Worm (Caenorhabditis elegans) whole organism, young adult: Measurements from ENCODE around the gene W09C2.7.

Source experiments
- B0035.1 ChIP-seq: sonication (generic microtip); optimal IDR thresholded peaks from 2 replicates; lab custom pipeline; 2016; ENCODE audit warnings: missing genetic modification characterization, mild to moderate bottlenecking, missing compliant biosample characterization, missing genotype, missing genetic modification reagents
- F10E7.11 ChIP-seq: sonication (generic microtip); optimal IDR thresholded peaks from 2 replicates; lab custom pipeline; 2017; ENCODE audit warnings: mild to moderate bottlenecking, missing genetic modification characterization, moderate library complexity, missing compliant biosample characterization
- F23B12.7 ChIP-seq: sonication (generic microtip); optimal IDR thresholded peaks from 2 replicates; lab custom pipeline; 2017; ENCODE audit warnings: missing genetic modification characterization, mild to moderate bottlenecking, missing compliant biosample characterization, antibody characterized with exemption, moderate library complexity; ENCODE audit not compliant: insufficient read depth
- F33H1.4 ChIP-seq: fragments of 200-800 bp; sonication (Bioruptor generic); IDR thresholded peaks from 2 replicates; pipeline ENCODE4 v1.3.6; 2022; ENCODE audit warnings: missing genetic modification reagents, missing genetic modification characterization, missing compliant biosample characterization
- F37B4.10 ChIP-seq: fragments of 200-800 bp; sonication (Bioruptor generic); IDR thresholded peaks from 2 replicates; pipeline ENCODE4 v1.3.6; 2022; ENCODE audit warnings: missing genetic modification characterization, missing compliant biosample characterization
- F55B11.4 ChIP-seq: sonication (generic microtip); optimal IDR thresholded peaks from 2 replicates; lab custom pipeline; 2016; ENCODE audit warnings: missing compliant biosample characterization, missing genetic modification characterization, borderline replicate concordance; ENCODE audit not compliant: insufficient read depth
- Y95B8A.8 ChIP-seq: fragments of 200-800 bp; sonication (Bioruptor generic); IDR thresholded peaks from 2 replicates; pipeline ENCODE4 v1.3.6; 2022; ENCODE audit warnings: missing genetic modification reagents, missing genetic modification characterization, missing compliant biosample characterization
- athp-1 ChIP-seq: sonication (generic microtip); optimal IDR thresholded peaks from 2 replicates; lab custom pipeline; 2017; ENCODE audit warnings: mild to moderate bottlenecking, missing genetic modification characterization, missing compliant biosample characterization
- bed-1 ChIP-seq: fragments of 200-800 bp; sonication (Bioruptor generic); IDR thresholded peaks from 2 replicates; pipeline ENCODE4 v1.3.6; 2022; ENCODE audit warnings: missing genetic modification reagents, missing genetic modification characterization, missing compliant biosample characterization
- bed-2 ChIP-seq: fragments of 200-800 bp; sonication (Bioruptor generic); IDR thresholded peaks from 2 replicates; pipeline ENCODE4 v1.3.6; 2022; ENCODE audit warnings: missing genetic modification reagents, missing genetic modification characterization, missing compliant biosample characterization
- cebp-2 ChIP-seq: fragments of 200-800 bp; sonication (Bioruptor generic); IDR thresholded peaks from 2 replicates; pipeline ENCODE4 v1.3.6; 2022; ENCODE audit warnings: missing genetic modification characterization, missing compliant biosample characterization
- ceh-100 ChIP-seq: fragments of 200-800 bp; sonication (Bioruptor generic); IDR thresholded peaks from 2 replicates; pipeline ENCODE4 v1.3.6; 2022; ENCODE audit warnings: missing genetic modification reagents, missing genetic modification characterization, missing compliant biosample characterization
- die-1 ChIP-seq: sonication (generic microtip); optimal IDR thresholded peaks from 2 replicates; lab custom pipeline; 2016; ENCODE audit warnings: missing genotype, mild to moderate bottlenecking, missing genetic modification characterization, missing compliant biosample characterization
- dox-1 ChIP-seq: fragments of 200-800 bp; sonication (Bioruptor generic); IDR thresholded peaks from 2 replicates; pipeline ENCODE4 v1.3.6; 2022; ENCODE audit warnings: missing genetic modification reagents, missing genetic modification characterization, missing compliant biosample characterization
- dpl-1 ChIP-seq: fragments of 150-350 bp; optimal IDR thresholded peaks from 2 replicates; lab custom pipeline; 2014; ENCODE audit warnings: missing biosample characterization, missing genetic modification reagents, missing genetic modification characterization
- efl-1 ChIP-seq: fragments of 150-350 bp; optimal IDR thresholded peaks from 2 replicates; lab custom pipeline; 2014; ENCODE audit warnings: missing biosample characterization, missing genetic modification reagents, missing genetic modification characterization
- ekl-4 ChIP-seq: fragments of 200-800 bp; sonication (Bioruptor generic); IDR thresholded peaks from 2 replicates; pipeline ENCODE4 v1.3.6; 2022; ENCODE audit warnings: missing genetic modification reagents, missing genetic modification characterization, missing compliant biosample characterization
- ets-4 ChIP-seq: fragments of 200-800 bp; sonication (Bioruptor generic); optimal IDR thresholded peaks from 2 replicates; lab custom pipeline; 2018; ENCODE audit warnings: mild to moderate bottlenecking, missing genetic modification characterization, missing compliant biosample characterization
- fkh-3 ChIP-seq: sonication (generic microtip); optimal IDR thresholded peaks from 2 replicates; lab custom pipeline; 2016; ENCODE audit warnings: mild to moderate bottlenecking, missing genetic modification characterization, missing compliant biosample characterization
- gei-17 ChIP-seq: fragments of 200-800 bp; sonication (Bioruptor generic); optimal IDR thresholded peaks from 2 replicates; lab custom pipeline; 2018; ENCODE audit warnings: mild to moderate bottlenecking, missing genetic modification characterization, missing compliant biosample characterization
- lag-1 ChIP-seq: fragments of 200-800 bp; sonication (Bioruptor generic); IDR thresholded peaks from 2 replicates; pipeline ENCODE4 v1.3.6; 2022; ENCODE audit warnings: missing genetic modification reagents, missing genetic modification characterization, missing compliant biosample characterization
- let-607 ChIP-seq, 2 experiments: fragments of 200-800 bp in 1 of 2; sonication (Bioruptor generic) in 1 of 2; sonication (generic microtip) in 1 of 2; optimal IDR thresholded peaks; 2 replicates each; lab custom pipeline; 2016 to 2018; ENCODE audit warnings: mild to moderate bottlenecking in 2 of 2, missing compliant biosample characterization in 2 of 2, missing genetic modification characterization in 2 of 2, moderate library complexity in 2 of 2, missing genotype in 1 of 2
- lin-26 ChIP-seq: fragments of 200-800 bp; sonication (Bioruptor generic); IDR thresholded peaks from 2 replicates; pipeline ENCODE4 v1.3.6; 2022; ENCODE audit warnings: missing genetic modification reagents, missing genetic modification characterization, missing compliant biosample characterization
- lsl-1 ChIP-seq: fragments of 200-800 bp; sonication (Bioruptor generic); optimal IDR thresholded peaks from 2 replicates; lab custom pipeline; 2018; ENCODE audit warnings: mild to moderate bottlenecking, missing genetic modification characterization, moderate library complexity, missing compliant biosample characterization
- lsy-27 ChIP-seq: sonication (generic microtip); optimal IDR thresholded peaks from 2 replicates; lab custom pipeline; 2017; ENCODE audit warnings: missing genetic modification characterization, mild to moderate bottlenecking, missing compliant biosample characterization, antibody characterized with exemption, missing genotype, borderline replicate concordance; ENCODE audit not compliant: insufficient read depth
- madf-6 ChIP-seq: fragments of 200-800 bp; sonication (Bioruptor generic); IDR thresholded peaks from 2 replicates; pipeline ENCODE4 v1.3.6; 2022; ENCODE audit warnings: missing genetic modification reagents, missing genetic modification characterization, missing compliant biosample characterization
- mel-28 ChIP-seq: sonication (generic microtip); optimal IDR thresholded peaks from 2 replicates; lab custom pipeline; 2016; ENCODE audit warnings: borderline replicate concordance, mild to moderate bottlenecking, missing genetic modification characterization, missing compliant biosample characterization
- nhr-27 ChIP-seq: fragments of 200-800 bp; sonication (Bioruptor generic); optimal IDR thresholded peaks from 2 replicates; lab custom pipeline; 2018; ENCODE audit warnings: mild to moderate bottlenecking, missing genetic modification characterization, moderate library complexity, missing compliant biosample characterization
- rpc-1 ChIP-seq, 2 experiments: fragments of 150-350 bp in 1 of 2; sonication (generic microtip) in 1 of 2; optimal IDR thresholded peaks; 2 replicates each; lab custom pipeline; 2014 to 2018; ENCODE audit warnings: missing biosample characterization in 1 of 2, missing genetic modification characterization in 1 of 2, missing genetic modification reagents in 1 of 2, missing genotype in 1 of 2
- tbp1 ChIP-seq: fragments of 200-800 bp; sonication (Bioruptor generic); optimal IDR thresholded peaks from 2 replicates; lab custom pipeline; 2018; ENCODE audit warnings: mild to moderate bottlenecking, missing genetic modification characterization, missing compliant biosample characterization
- tbx-9 ChIP-seq: sonication (generic microtip); optimal IDR thresholded peaks from 2 replicates; lab custom pipeline; 2016; ENCODE audit warnings: borderline replicate concordance, missing genetic modification characterization, inconsistent platforms, missing compliant biosample characterization
- unc-130 ChIP-seq: sonication (generic microtip); optimal IDR thresholded peaks from 2 replicates; lab custom pipeline; 2016; ENCODE audit warnings: missing genetic modification reagents, missing genetic modification characterization, missing compliant biosample characterization
- ztf-18 ChIP-seq: sonication (generic microtip); optimal IDR thresholded peaks from 2 replicates; lab custom pipeline; 2016; ENCODE audit warnings: missing genotype, mild to moderate bottlenecking, missing genetic modification characterization, missing compliant biosample characterization
- ztf-28 ChIP-seq: fragments of 200-800 bp; sonication (Bioruptor generic); IDR thresholded peaks from 2 replicates; pipeline ENCODE4 v1.3.6; 2022; ENCODE audit warnings: missing genetic modification reagents, missing genetic modification characterization, missing compliant biosample characterization
- ztf-6 ChIP-seq: fragments of 200-800 bp; sonication (Bioruptor generic); IDR thresholded peaks from 2 replicates; pipeline ENCODE4 v1.3.6; 2022; ENCODE audit warnings: missing genetic modification reagents, missing genetic modification characterization, missing compliant biosample characterization

The W09C2.7 gene

ce11 chrIV:9634848-9635247 is 12.7 kb upstream of the W09C2.7 start, which contains the start of gene mca-1 (continued):
- TF ChIP-seq tbx-9 (tag; lab: Kevin White, UChicago) (no peak), dox-1 (GFP tag; lab: Robert Waterston, UW) (no peak), lag-1 (no peak), ztf-6 (GFP tag; lab: Robert Waterston, UW) (no peak)

ce11 chrIV:9633889-9634288 is 11.7 kb upstream of the W09C2.7 start:
- TF ChIP-seq F23B12.7 (tag; lab: Kevin White, UChicago) = no peak
- no peak for TF ChIP-seq madf-6 (GFP tag; lab: Robert Waterston, UW)
- no peak for TF ChIP-seq F10E7.11 (tag; lab: Kevin White, UChicago)
- TF ChIP-seq gei-17 (GFP tag; lab: Kevin White, UChicago) = no peak
- TF ChIP-seq ets-4 (GFP tag; lab: Kevin White, UChicago) = no peak
- TF ChIP-seq cebp-2 (GFP tag; lab: Robert Waterston, UW) = no peak
- no peak for TF ChIP-seq bed-1 (GFP tag; lab: Robert Waterston, UW)
- no peak for TF ChIP-seq fkh-3 (tag; lab: Kevin White, UChicago)
- no peak for TF ChIP-seq ceh-100 (GFP tag; lab: Robert Waterston, UW)
- no peak for TF ChIP-seq rpc-1 (optimal IDR thresholded peaks at IDR 0.05; lab: Kevin White, UChicago)
- no peak for TF ChIP-seq rpc-1 (tag; optimal IDR thresholded peaks at IDR 0.05; lab: Kevin White, UChicago)
- no peak for TF ChIP-seq nhr-27 (tag; lab: Kevin White, UChicago)
- no peak for TF ChIP-seq lsy-27 (tag; lab: Kevin White, UChicago)
- no peak for TF ChIP-seq F55B11.4 (tag; lab: Kevin White, UChicago)
- TF ChIP-seq ekl-4 (GFP tag; lab: Robert Waterston, UW) = no peak
- no peak for TF ChIP-seq B0035.1
- TF ChIP-seq unc-130 (GFP tag; lab: Kevin White, UChicago) = no peak
- TF ChIP-seq lin-26 = no peak
- no peak for TF ChIP-seq lsl-1 (GFP tag; lab: Kevin White, UChicago)
- TF ChIP-seq F37B4.10 (GFP tag; lab: Robert Waterston, UW) = no peak
- TF ChIP-seq, all 124 proteins: peak for 0

ce11 chrIV:9632966-9633494 is 10.9 kb upstream of the W09C2.7 start:
- TF ChIP-seq ekl-4 (GFP tag; lab: Robert Waterston, UW) (no peak), bed-2 (GFP tag; lab: Robert Waterston, UW) (no peak), tbp1 (no peak), die-1 (tag; lab: Kevin White, UChicago) (no peak), ztf-28 (GFP tag; lab: Robert Waterston, UW) (no peak), dpl-1 (GFP tag; lab: Kevin White, UChicago) (no peak), lag-1 (no peak), F37B4.10 (GFP tag; lab: Robert Waterston, UW) (no peak), athp-1 (tag; lab: Kevin White, UChicago) (no peak), efl-1 (GFP tag; lab: Kevin White, UChicago) (no peak), mel-28 (tag; lab: Kevin White, UChicago) (no peak), ztf-18 (tag; lab: Kevin White, UChicago) (no peak), let-607 (tag; optimal IDR thresholded peaks at IDR 0.05; lab: Kevin White, UChicago) (no peak), Y95B8A.8 (no peak), F33H1.4 (GFP tag; lab: Robert Waterston, UW) (no peak)
- TF ChIP-seq, all 124 proteins: peak for 0
